Worm (Caenorhabditis elegans) whole organism, L1 larva: Measurements from ENCODE around the gene nas-21.

Experiments
- C34B4.2 ChIP-seq: sonication (generic microtip); optimal IDR thresholded peaks from 2 replicates; lab custom pipeline; 2017; ENCODE audit warnings: mild to moderate bottlenecking, missing genetic modification characterization, missing compliant biosample characterization
- Y116A8C.19 ChIP-seq: sonication (generic microtip); optimal IDR thresholded peaks from 2 replicates; lab custom pipeline; 2016; ENCODE audit warnings: missing compliant biosample characterization, missing genetic modification characterization, borderline replicate concordance
- aly-2 ChIP-seq: fragments of 150-350 bp; optimal IDR thresholded peaks from 2 replicates; lab custom pipeline; 2014; ENCODE audit warnings: missing biosample characterization, missing genetic modification characterization
- ama-1 ChIP-seq: fragments of 150-350 bp; optimal IDR thresholded peaks from 2 replicates; lab custom pipeline; 2014
- blmp-1 ChIP-seq: fragments of 150-350 bp; optimal IDR thresholded peaks from 2 replicates; lab custom pipeline; 2014; ENCODE audit warnings: missing biosample characterization, missing genetic modification characterization
- ceh-8 ChIP-seq: fragments of 200-800 bp; sonication (Bioruptor generic); optimal IDR thresholded peaks from 2 replicates; lab custom pipeline; 2018; ENCODE audit warnings: mild to moderate bottlenecking, missing genetic modification characterization, moderate library complexity, missing compliant biosample characterization
- ceh-82 ChIP-seq, 3 experiments: fragments of 150-350 bp in 1 of 3; sonication (generic microtip) in 2 of 3; optimal IDR thresholded peaks; 2 replicates each; lab custom pipeline; 2014 to 2017; ENCODE audit warnings: missing biosample characterization in 3 of 3, missing genetic modification characterization in 3 of 3
- ces-1 ChIP-seq: fragments of 150-350 bp; optimal IDR thresholded peaks from 2 replicates; lab custom pipeline; 2014; ENCODE audit warnings: missing biosample characterization, missing genetic modification reagents, missing genetic modification characterization
- efl-3 ChIP-seq: fragments of 200-800 bp; sonication (Bioruptor generic); optimal IDR thresholded peaks from 2 replicates; lab custom pipeline; 2018; ENCODE audit warnings: mild to moderate bottlenecking, missing genetic modification characterization, missing compliant biosample characterization
- egl-13 ChIP-seq: sonication (generic microtip); optimal IDR thresholded peaks from 2 replicates; lab custom pipeline; 2016; ENCODE audit warnings: missing genotype, missing genetic modification reagents, missing genetic modification characterization, missing compliant biosample characterization
- elt-2 ChIP-seq: sonication (generic microtip); optimal IDR thresholded peaks from 2 replicates; lab custom pipeline; 2016; ENCODE audit warnings: missing genetic modification characterization, mild to moderate bottlenecking, inconsistent platforms, missing compliant biosample characterization, missing genetic modification reagents
- elt-3 ChIP-seq, 6 experiments: fragments of 150-350 bp in 1 of 6; sonication (generic microtip); optimal IDR thresholded peaks; 2 replicates each; lab custom pipeline; 2017 to 2018; ENCODE audit warnings: missing biosample characterization in 6 of 6, missing genetic modification characterization in 6 of 6, inconsistent platforms in 1 of 6
- ets-5 ChIP-seq: fragments of 200-800 bp; sonication (Bioruptor generic); IDR thresholded peaks from 2 replicates; pipeline ENCODE4 v1.3.6; 2022; ENCODE audit warnings: missing genetic modification characterization, missing compliant biosample characterization
- fos-1 ChIP-seq: fragments of 150-350 bp; optimal IDR thresholded peaks from 2 replicates; lab custom pipeline; 2014; ENCODE audit warnings: missing biosample characterization, missing genetic modification characterization
- grh-1 ChIP-seq: fragments of 200-800 bp; sonication (Bioruptor generic); IDR thresholded peaks from 2 replicates; pipeline ENCODE4 v1.3.6; 2022; ENCODE audit warnings: missing genetic modification reagents, missing genetic modification characterization, missing compliant biosample characterization
- irx-1 ChIP-seq: sonication (generic microtip); optimal IDR thresholded peaks from 2 replicates; lab custom pipeline; 2016; ENCODE audit warnings: missing genetic modification characterization, missing compliant biosample characterization
- isw-1 ChIP-seq: fragments of 200-800 bp; sonication (Bioruptor generic); IDR thresholded peaks from 2 replicates; pipeline ENCODE4 v1.3.6; 2022; ENCODE audit warnings: missing genetic modification characterization, missing compliant biosample characterization
- lin-14 ChIP-seq: fragments of 200-800 bp; sonication (Bioruptor generic); optimal IDR thresholded peaks from 2 replicates; lab custom pipeline; 2018; ENCODE audit warnings: mild to moderate bottlenecking, missing genetic modification characterization, moderate library complexity, missing compliant biosample characterization
- lin-15B ChIP-seq: fragments of 150-350 bp; sonication (generic microtip); optimal IDR thresholded peaks from 3 replicates; lab custom pipeline; 2014; ENCODE audit warnings: missing biosample characterization, missing genetic modification characterization
- lsy-2 ChIP-seq, 2 experiments: fragments of 150-350 bp; optimal IDR thresholded peaks; 2 replicates each; lab custom pipeline; 2014; ENCODE audit warnings: missing biosample characterization in 2 of 2, missing genetic modification characterization in 2 of 2
- mdl-1 ChIP-seq, 2 experiments: fragments of 150-350 bp; optimal IDR thresholded peaks; 2 replicates each; lab custom pipeline; 2014 to 2017; ENCODE audit warnings: missing biosample characterization in 2 of 2, missing genetic modification characterization in 2 of 2, inconsistent platforms in 1 of 2
- nhr-12 ChIP-seq: sonication (generic microtip); optimal IDR thresholded peaks from 2 replicates; lab custom pipeline; 2017; ENCODE audit warnings: missing biosample characterization, missing genetic modification characterization
- nhr-19 ChIP-seq: fragments of 200-800 bp; sonication (Bioruptor generic); conservative IDR thresholded peaks from 2 replicates; pipeline ENCODE4 v1.3.6; 2022; ENCODE audit warnings: missing genetic modification characterization, missing compliant biosample characterization
- nhr-20 ChIP-seq: sonication (generic microtip); optimal IDR thresholded peaks from 2 replicates; lab custom pipeline; 2016; ENCODE audit warnings: mild to moderate bottlenecking, missing genetic modification characterization, missing compliant biosample characterization
- nhr-28 ChIP-seq: fragments of 150-350 bp; optimal IDR thresholded peaks from 2 replicates; lab custom pipeline; 2014; ENCODE audit warnings: missing biosample characterization, missing genetic modification characterization
- nhr-76 ChIP-seq: sonication (generic microtip); optimal IDR thresholded peaks from 2 replicates; lab custom pipeline; 2017; ENCODE audit warnings: missing biosample characterization, missing genetic modification characterization
- nhr-77 ChIP-seq: fragments of 150-350 bp; optimal IDR thresholded peaks from 2 replicates; lab custom pipeline; 2014; ENCODE audit warnings: missing biosample characterization, missing genetic modification characterization
- nhr-85 ChIP-seq: sonication (generic microtip); peaks from one replicate; lab custom pipeline; 2016; ENCODE audit warnings: missing genetic modification characterization, inconsistent platforms, missing compliant biosample characterization
- rnt-1 ChIP-seq: sonication (generic microtip); optimal IDR thresholded peaks from 2 replicates; lab custom pipeline; 2016; ENCODE audit warnings: mild to moderate bottlenecking, missing genetic modification characterization, moderate library complexity, missing compliant biosample characterization
- sptf-1 ChIP-seq: fragments of 150-350 bp; optimal IDR thresholded peaks from 2 replicates; lab custom pipeline; 2014; ENCODE audit warnings: missing biosample characterization, missing genetic modification characterization
- sup-37 ChIP-seq: fragments of 200-800 bp; sonication (Bioruptor generic); optimal IDR thresholded peaks from 2 replicates; lab custom pipeline; 2018; ENCODE audit warnings: mild to moderate bottlenecking, missing genetic modification characterization, missing compliant biosample characterization
- swsn-7 ChIP-seq: sonication (generic microtip); optimal IDR thresholded peaks from 2 replicates; lab custom pipeline; 2016; ENCODE audit warnings: missing genetic modification characterization, missing compliant biosample characterization
- unc-30 ChIP-seq: sonication (generic microtip); optimal IDR thresholded peaks from 2 replicates; lab custom pipeline; 2017; ENCODE audit warnings: missing biosample characterization, missing genetic modification characterization
- unc-98 ChIP-seq: fragments of 200-800 bp; sonication (Bioruptor generic); IDR thresholded peaks from 2 replicates; pipeline ENCODE4 v1.3.6; 2022; ENCODE audit warnings: missing genetic modification characterization, missing compliant biosample characterization
- xbp-1 ChIP-seq: sonication (generic microtip); optimal IDR thresholded peaks from 2 replicates; lab custom pipeline; 2016; ENCODE audit warnings: missing genetic modification characterization, missing compliant biosample characterization
- zag-1 ChIP-seq: fragments of 150-350 bp; optimal IDR thresholded peaks from 2 replicates; lab custom pipeline; 2014; ENCODE audit warnings: missing biosample characterization, missing genetic modification characterization
- zip-4 ChIP-seq: fragments of 200-800 bp; sonication (Bioruptor generic); optimal IDR thresholded peaks from 2 replicates; lab custom pipeline; 2018; ENCODE audit warnings: mild to moderate bottlenecking, missing genetic modification characterization, moderate library complexity, missing compliant biosample characterization
- ztf-11 ChIP-seq, 2 experiments: sonication (generic microtip); optimal IDR thresholded peaks; 2 replicates each; lab custom pipeline; 2016 to 2017; ENCODE audit warnings: missing genetic modification characterization in 2 of 2, missing biosample characterization in 1 of 2, missing compliant biosample characterization in 1 of 2
- ztf-4 ChIP-seq: fragments of 150-350 bp; optimal IDR thresholded peaks from 2 replicates; lab custom pipeline; 2014; ENCODE audit warnings: missing biosample characterization, missing genetic modification characterization

The nas-21 gene

ce11 chrV:11484404-11484803, 12.0 kb downstream of the nas-21 start:
- TF ChIP-seq nhr-19 (GFP tag; lab: Robert Waterston, UW) (no peak), swsn-7 (no peak), sup-37 (GFP tag; lab: Kevin White, UChicago) (no peak), aly-2 (tag; lab: Kevin White, UChicago) (no peak), ztf-4 (no peak)

ce11 chrV:11485558-11485957, 13.2 kb downstream of the nas-21 start, which contains the start of gene srh-1:
Gene srh-1, plus strand, starts transcription at chrV:11485858.
- no peak for TF ChIP-seq grh-1 (GFP tag; lab: Robert Waterston, UW)
- no peak for TF ChIP-seq nhr-77 (tag; lab: Kevin White, UChicago)
- no peak for TF ChIP-seq sptf-1
- TF ChIP-seq unc-30 (tag; lab: Kevin White, UChicago): no peak
- no peak for TF ChIP-seq fos-1 (tag; lab: Kevin White, UChicago)
- no peak for TF ChIP-seq nhr-28
- no peak for TF ChIP-seq C34B4.2 (tag; lab: Kevin White, UChicago)
- TF ChIP-seq elt-2: no peak
- TF ChIP-seq, all 84 proteins: peak for 0

- TF ChIP-seq irx-1 (no peak), nhr-76 (no peak)
Observed at ce11 chrV:11486680-11487079, 14.3 kb downstream of the nas-21 start, which contains the start of gene T11F9.10. Gene T11F9.10, plus strand, starts transcription at chrV:11486980.

ce11 chrV:11488288-11488687, 15.9 kb downstream of the nas-21 start:
- TF ChIP-seq ces-1 (GFP tag; lab: Kevin White, UChicago): no peak
- TF ChIP-seq isw-1 (GFP tag; lab: Robert Waterston, UW): no peak
- TF ChIP-seq blmp-1 (tag; lab: Kevin White, UChicago): no peak
- no peak for TF ChIP-seq nhr-85
- no peak for TF ChIP-seq unc-98 (GFP tag; lab: Robert Waterston, UW)
- TF ChIP-seq Y116A8C.19 (tag; lab: Kevin White, UChicago): no peak
- TF ChIP-seq egl-13 (tag; lab: Kevin White, UChicago): no peak
- no peak for TF ChIP-seq ceh-82 (tag; optimal IDR thresholded peaks at IDR 0.05; lab: Kevin White, UChicago)
- TF ChIP-seq, all 84 proteins: peak for 0

ce11 chrV:11490382-11490781, 18.0 kb downstream of the nas-21 start, which contains the start of gene dhs-19:
Gene dhs-19, minus strand, starts transcription at chrV:11490482.
- TF ChIP-seq ama-1: no peak
- no peak for TF ChIP-seq ztf-11 (tag; optimal IDR thresholded peaks at IDR 0.05; lab: Kevin White, UChicago)
- peak; percentile 20 for TF ChIP-seq rnt-1 (tag; lab: Kevin White, UChicago)
- no peak for TF ChIP-seq lin-14 (GFP tag; lab: Kevin White, UChicago)
- TF ChIP-seq nhr-20 (tag; lab: Kevin White, UChicago): peak; percentile 21
- TF ChIP-seq mdl-1 (tag; optimal IDR thresholded peaks at IDR 0.05; lab: Kevin White, UChicago): no peak
- peak; percentile 18 for TF ChIP-seq blmp-1 (tag; lab: Kevin White, UChicago)
- no peak for TF ChIP-seq zag-1
- TF ChIP-seq nhr-12 (tag; lab: Kevin White, UChicago): no peak
- no peak for TF ChIP-seq lsy-2 (tag; optimal IDR thresholded peaks at IDR 0.05; lab: Kevin White, UChicago)
- TF ChIP-seq xbp-1 (tag; lab: Kevin White, UChicago): no peak

- TF ChIP-seq irx-1: no peak
- TF ChIP-seq Y116A8C.19 (tag; lab: Kevin White, UChicago): no peak
- no peak for TF ChIP-seq efl-3
- no peak for TF ChIP-seq ztf-11 (tag; optimal IDR thresholded peaks at IDR 0.05; lab: Kevin White, UChicago)
- TF ChIP-seq elt-3 (tag; optimal IDR thresholded peaks at IDR 0.05; lab: Kevin White, UChicago): no peak
- TF ChIP-seq ama-1: no peak
- TF ChIP-seq nhr-76: no peak
- no peak for TF ChIP-seq nhr-20 (tag; lab: Kevin White, UChicago)
- no peak for TF ChIP-seq ets-5 (GFP tag; lab: Robert Waterston, UW)
- TF ChIP-seq sup-37 (GFP tag; lab: Kevin White, UChicago): no peak
- TF ChIP-seq zip-4 (GFP tag; lab: Kevin White, UChicago): no peak
- no peak for TF ChIP-seq rnt-1 (tag; lab: Kevin White, UChicago)
- no peak for TF ChIP-seq ceh-8
- no peak for TF ChIP-seq lin-15B
Observed at ce11 chrV:11492456-11492855, 20.1 kb downstream of the nas-21 start, which contains the start of gene T11F9.21. Gene T11F9.21, plus strand, starts transcription at chrV:11492756.
